Worm (Caenorhabditis elegans) whole organism, L1 larva: ENCODE results near the gene C16C8.19.

Experiments
- C04F5.9 ChIP-seq: sonication (generic microtip); optimal IDR thresholded peaks from 2 replicates; lab custom pipeline; 2016; ENCODE audit warnings: missing genetic modification characterization, missing compliant biosample characterization
- ama-1 ChIP-seq: fragments of 150-350 bp; optimal IDR thresholded peaks from 2 replicates; lab custom pipeline; 2014
- egl-27 ChIP-seq, 2 experiments: fragments of 150-350 bp in 1 of 2; sonication (generic microtip); optimal IDR thresholded peaks; 3 replicates each; lab custom pipeline; 2017 to 2018; ENCODE audit warnings: missing biosample characterization in 2 of 2, missing genetic modification characterization in 2 of 2, missing genetic modification reagents in 2 of 2
- elt-2 ChIP-seq: sonication (generic microtip); optimal IDR thresholded peaks from 2 replicates; lab custom pipeline; 2016; ENCODE audit warnings: missing genetic modification characterization, mild to moderate bottlenecking, inconsistent platforms, missing compliant biosample characterization, missing genetic modification reagents
- elt-3 ChIP-seq, 6 experiments: fragments of 150-350 bp in 1 of 6; sonication (generic microtip); optimal IDR thresholded peaks; 2 replicates each; lab custom pipeline; 2017 to 2018; ENCODE audit warnings: missing biosample characterization in 6 of 6, missing genetic modification characterization in 6 of 6, inconsistent platforms in 1 of 6
- lin-13 ChIP-seq: fragments of 150-350 bp; optimal IDR thresholded peaks from 2 replicates; lab custom pipeline; 2014; ENCODE audit warnings: missing biosample characterization, missing genetic modification reagents, missing genetic modification characterization
- pag-3 ChIP-seq: sonication (generic microtip); optimal IDR thresholded peaks from 2 replicates; lab custom pipeline; 2017; ENCODE audit warnings: missing genetic modification characterization, mild to moderate bottlenecking, missing compliant biosample characterization, antibody characterized with exemption, borderline replicate concordance; ENCODE audit not compliant: insufficient read depth
- pqm-1 ChIP-seq: sonication (generic microtip); optimal IDR thresholded peaks from 3 replicates; lab custom pipeline; 2017; ENCODE audit warnings: missing biosample characterization, missing genetic modification characterization
- skn-1 ChIP-seq: fragments of 150-350 bp; optimal IDR thresholded peaks from 2 replicates; lab custom pipeline; 2014; ENCODE audit warnings: missing biosample characterization, missing genetic modification characterization
- snpc-4 ChIP-seq: fragments of 150-350 bp; optimal IDR thresholded peaks from 2 replicates; lab custom pipeline; 2014; ENCODE audit warnings: missing biosample characterization, missing genetic modification characterization
- tbx-2 ChIP-seq: sonication (generic microtip); optimal IDR thresholded peaks from 2 replicates; lab custom pipeline; 2016; ENCODE audit warnings: missing genetic modification characterization, missing compliant biosample characterization
- unc-130 ChIP-seq: fragments of 150-350 bp; optimal IDR thresholded peaks from 2 replicates; lab custom pipeline; 2017; ENCODE audit warnings: missing biosample characterization, missing genetic modification characterization, inconsistent platforms
- zag-1 ChIP-seq: fragments of 150-350 bp; optimal IDR thresholded peaks from 2 replicates; lab custom pipeline; 2014; ENCODE audit warnings: missing biosample characterization, missing genetic modification characterization
- ztf-11 ChIP-seq, 2 experiments: sonication (generic microtip); optimal IDR thresholded peaks; 2 replicates each; lab custom pipeline; 2016 to 2017; ENCODE audit warnings: missing genetic modification characterization in 2 of 2, missing biosample characterization in 1 of 2, missing compliant biosample characterization in 1 of 2

DNA sequence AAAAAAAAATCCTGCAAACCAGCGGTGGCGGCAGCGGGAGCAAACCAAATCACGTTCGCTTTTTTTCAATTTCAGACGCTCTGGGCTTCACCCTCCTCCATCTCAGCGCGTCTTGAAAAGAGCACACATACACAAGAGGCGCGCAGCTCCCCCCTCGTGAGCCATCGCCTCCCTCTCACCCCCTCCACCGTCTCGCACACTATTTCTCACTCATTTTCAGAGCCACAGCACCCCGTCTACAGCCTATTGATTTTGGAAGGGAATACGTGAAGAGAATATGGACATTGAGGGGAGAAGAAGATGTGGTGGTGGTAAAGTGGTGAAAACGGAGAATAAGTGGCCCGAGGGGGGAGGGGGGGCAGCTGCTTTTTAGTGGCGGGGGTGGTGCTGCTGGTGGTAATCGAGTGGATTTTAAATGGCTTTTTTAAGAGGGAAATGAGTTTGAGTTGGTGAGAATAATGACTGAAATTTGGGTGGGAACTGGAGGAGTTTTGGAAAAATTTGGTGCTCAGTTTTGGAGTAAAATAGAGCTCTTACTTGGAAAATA lies 30.1 kb upstream of the C16C8.19 start:
- TF ChIP-seq egl-27 (tag; optimal IDR thresholded peaks at IDR 0.05; lab: Kevin White, UChicago) (no peak), ama-1 (no peak), tbx-2 (tag; lab: Kevin White, UChicago) (no peak), unc-130 (tag; lab: Kevin White, UChicago) (no peak), snpc-4 (no peak), elt-2 (tag; lab: Kevin White, UChicago) (no peak), lin-13 (GFP tag; lab: Kevin White, UChicago) (no peak), zag-1 (tag; lab: Kevin White, UChicago) (no peak), C04F5.9 (tag; lab: Kevin White, UChicago) (no peak), skn-1 (no peak), pag-3 (tag; lab: Kevin White, UChicago) (no peak), elt-3 (tag; optimal IDR thresholded peaks at IDR 0.05; lab: Kevin White, UChicago) (no peak), pqm-1 (tag; lab: Kevin White, UChicago) (no peak), ztf-11 (tag; optimal IDR thresholded peaks at IDR 0.05; lab: Kevin White, UChicago) (no peak)
